Worm (Caenorhabditis elegans): Measurements from ENCODE around the gene C38C6.3.

DNA sequence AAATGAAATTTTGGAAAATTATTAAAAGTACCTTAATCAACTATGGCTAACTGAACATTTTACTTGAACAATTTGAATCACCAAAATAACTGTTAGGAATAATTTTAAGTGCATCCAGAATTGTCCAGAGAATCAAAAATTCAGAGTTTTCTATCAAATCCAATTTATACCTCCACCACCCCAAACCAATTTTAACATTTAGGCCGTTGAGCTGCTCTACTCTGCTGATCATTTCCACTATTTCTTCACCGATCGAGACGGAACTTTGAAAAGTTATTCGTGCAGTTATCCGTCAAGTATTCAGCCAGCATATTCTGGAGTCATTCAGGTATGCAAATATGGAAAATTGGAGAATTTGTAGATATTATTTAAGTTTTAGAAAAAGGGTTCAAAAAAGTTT is 24.4 kb upstream of the C38C6.3 start:
- TF ChIP-seq ztf-29 (GFP tag; IDR thresholded peaks at IDR 0.05) (no peak), ref-1 (GFP tag; conservative IDR thresholded peaks at IDR 0.05) (no peak), klf-2 (GFP tag; conservative IDR thresholded peaks at IDR 0.05) (no peak), ztf-23 (GFP tag; IDR thresholded peaks at IDR 0.05) (no peak), tab-1 (GFP tag; IDR thresholded peaks at IDR 0.05) (no peak), med-1 (GFP tag; optimal IDR thresholded peaks at IDR 0.05; ENCODE audit: insufficient read depth) (no peak), flt-1 (GFP tag; IDR thresholded peaks at IDR 0.05) (no peak), T22C8.4 (GFP tag; IDR thresholded peaks at IDR 0.05) (no peak), cog-1 (tag; optimal IDR thresholded peaks at IDR 0.05) (no peak)

Measured in whole organism, midembryonic.